Fruit fly (Drosophila melanogaster) whole organism, embryonic: Measurements from ENCODE around the gene Trpgamma.

Experiments used
- B-H1 ChIP-seq: fragments of 200-800 bp; sonication (Bioruptor generic); IDR thresholded peaks from 3 replicates; pipeline ENCODE4 v1.3.6; 2022; ENCODE audit warnings: missing biosample characterization, missing genetic modification characterization
- CG10366 ChIP-seq: fragments of 200-800 bp; sonication (Bioruptor generic); IDR thresholded peaks from 2 replicates; pipeline ENCODE4 v1.3.6; 2022; ENCODE audit warnings: missing biosample characterization, missing genetic modification characterization
- CG10959 ChIP-seq: fragments of 200-800 bp; sonication (Bioruptor generic); IDR thresholded peaks from 2 replicates; pipeline ENCODE4 v1.3.6; 2022; ENCODE audit warnings: missing biosample characterization, missing genetic modification characterization
- CG11398 ChIP-seq: fragments of 200-800 bp; sonication (Bioruptor generic); optimal IDR thresholded peaks from 2 replicates; lab custom pipeline; 2016; ENCODE audit warnings: missing biosample characterization, missing genetic modification characterization
- CG11723 ChIP-seq: fragments of 200-800 bp; sonication (Bioruptor generic); optimal IDR thresholded peaks from 2 replicates; lab custom pipeline; 2017; ENCODE audit warnings: missing biosample characterization, mild to moderate bottlenecking, missing genetic modification characterization
- CG13775 ChIP-seq: fragments of 200-800 bp; sonication (Bioruptor generic); optimal IDR thresholded peaks from 3 replicates; lab custom pipeline; 2017; ENCODE audit warnings: missing biosample characterization, mild to moderate bottlenecking, missing genetic modification characterization
- CG14860 ChIP-seq: fragments of 200-800 bp; sonication (Bioruptor generic); IDR thresholded peaks from 3 replicates; pipeline ENCODE4 v1.3.6; 2022; ENCODE audit warnings: missing biosample characterization, missing genetic modification characterization; ENCODE audit not compliant: partially characterized antibody
- CG17912 ChIP-seq: fragments of 200-800 bp; sonication (Bioruptor generic); optimal IDR thresholded peaks from 2 replicates; lab custom pipeline; 2018; ENCODE audit warnings: missing biosample characterization, mild to moderate bottlenecking, missing genetic modification characterization
- CG18599 ChIP-seq: fragments of 200-800 bp; sonication (Bioruptor generic); optimal IDR thresholded peaks from 3 replicates; lab custom pipeline; 2017; ENCODE audit warnings: missing biosample characterization, missing genetic modification characterization, mild to moderate bottlenecking, moderate library complexity, missing genetic modification reagents
- CG2199 ChIP-seq: fragments of 200-800 bp; sonication (Bioruptor generic); IDR thresholded peaks from 3 replicates; pipeline ENCODE4 v1.3.6; 2022; ENCODE audit warnings: missing biosample characterization, missing genetic modification characterization
- CG4707 ChIP-seq: fragments of 200-800 bp; sonication (Bioruptor generic); optimal IDR thresholded peaks from 2 replicates; lab custom pipeline; 2018; ENCODE audit warnings: missing biosample characterization, mild to moderate bottlenecking, missing genetic modification characterization, moderate library complexity
- CG5180 ChIP-seq: fragments of 200-800 bp; sonication (Bioruptor generic); optimal IDR thresholded peaks from 3 replicates; lab custom pipeline; 2017; ENCODE audit warnings: missing biosample characterization, missing genetic modification characterization, mild to moderate bottlenecking, moderate library complexity, missing genetic modification reagents
- CG6854 ChIP-seq: fragments of 200-800 bp; sonication (Bioruptor generic); optimal IDR thresholded peaks from 3 replicates; lab custom pipeline; 2017; ENCODE audit warnings: missing biosample characterization, mild to moderate bottlenecking, missing genetic modification characterization
- CG7839 ChIP-seq: fragments of 200-800 bp; sonication (Bioruptor generic); optimal IDR thresholded peaks from 3 replicates; lab custom pipeline; 2018; ENCODE audit warnings: missing biosample characterization, mild to moderate bottlenecking, missing genetic modification characterization, moderate library complexity
- CG8388 ChIP-seq: fragments of 200-800 bp; sonication (Bioruptor generic); optimal IDR thresholded peaks from 2 replicates; lab custom pipeline; 2019; ENCODE audit warnings: missing biosample characterization, mild to moderate bottlenecking, missing genetic modification characterization, moderate library complexity
- CG8765 ChIP-seq: fragments of 200-800 bp; sonication (Bioruptor generic); IDR thresholded peaks from 2 replicates; pipeline ENCODE4 v1.3.6; 2022; ENCODE audit warnings: missing biosample characterization, missing genetic modification characterization
- Dek ChIP-seq: fragments of 200-800 bp; sonication (Bioruptor generic); optimal IDR thresholded peaks from 3 replicates; lab custom pipeline; 2019; ENCODE audit warnings: missing biosample characterization, mild to moderate bottlenecking, missing genetic modification characterization, moderate library complexity
- Dfd ChIP-seq, 2 experiments: fragments of >200 bp; optimal IDR thresholded peaks; 2 replicates each; lab custom pipeline; 2017; ENCODE audit warnings: missing biosample characterization in 2 of 2, missing genetic modification characterization in 2 of 2
- E2f1 ChIP-seq: fragments of 200-800 bp; sonication (Bioruptor generic); IDR thresholded peaks from 2 replicates; pipeline ENCODE4 v1.3.6; 2022; ENCODE audit warnings: missing biosample characterization, missing genetic modification characterization
- ERR ChIP-seq: fragments of 200-800 bp; sonication (Bioruptor generic); optimal IDR thresholded peaks from 2 replicates; lab custom pipeline; 2016; ENCODE audit warnings: missing biosample characterization, missing genetic modification characterization
- Hmr ChIP-seq: fragments of 200-800 bp; sonication (Bioruptor generic); optimal IDR thresholded peaks from 3 replicates; lab custom pipeline; 2017; ENCODE audit warnings: mild to moderate bottlenecking, missing biosample characterization, missing genetic modification reagents, missing genetic modification characterization
- Hmx ChIP-seq: fragments of 200-800 bp; sonication (Bioruptor generic); optimal IDR thresholded peaks from 2 replicates; lab custom pipeline; 2016; ENCODE audit warnings: missing biosample characterization, missing genetic modification characterization
- Mad ChIP-seq: fragments of 200-800 bp; sonication (Bioruptor generic); optimal IDR thresholded peaks from 2 replicates; lab custom pipeline; 2016; ENCODE audit warnings: missing biosample characterization, missing genetic modification characterization
- NC2α ChIP-seq: fragments of 200-800 bp; sonication (Bioruptor generic); optimal IDR thresholded peaks from 2 replicates; lab custom pipeline; 2016; ENCODE audit warnings: missing biosample characterization, missing genetic modification characterization
- NC2β ChIP-seq: fragments of 200-800 bp; sonication (Bioruptor generic); optimal IDR thresholded peaks from 2 replicates; lab custom pipeline; 2016; ENCODE audit warnings: missing biosample characterization, missing genetic modification characterization
- NK7.1 ChIP-seq: fragments of 200-800 bp; sonication (Bioruptor generic); optimal IDR thresholded peaks from 3 replicates; lab custom pipeline; 2016; ENCODE audit warnings: missing biosample characterization, missing genetic modification characterization
- Optix ChIP-seq: fragments of 200-800 bp; sonication (Bioruptor generic); IDR thresholded peaks from 3 replicates; pipeline ENCODE4 v1.3.6; 2022; ENCODE audit warnings: missing biosample characterization, missing genetic modification characterization
- Scr ChIP-seq: fragments of 200-800 bp; sonication (Bioruptor generic); IDR thresholded peaks from 2 replicates; pipeline ENCODE4 v1.3.6; 2022; ENCODE audit warnings: missing biosample characterization, missing genetic modification characterization; ENCODE audit not compliant: partially characterized antibody
- Sin3A ChIP-seq: fragments of >200 bp; optimal IDR thresholded peaks from 2 replicates; lab custom pipeline; 2018
- Ssrp ChIP-seq: fragments of 200-800 bp; sonication (Bioruptor generic); optimal IDR thresholded peaks from 2 replicates; lab custom pipeline; 2018; ENCODE audit warnings: missing biosample characterization, mild to moderate bottlenecking, missing genetic modification characterization, moderate library complexity
- ac ChIP-seq: fragments of 200-800 bp; sonication (Bioruptor generic); optimal IDR thresholded peaks from 3 replicates; lab custom pipeline; 2017; ENCODE audit warnings: missing biosample characterization, mild to moderate bottlenecking, missing genetic modification characterization
- bab2 ChIP-seq: fragments of 200-800 bp; sonication (Bioruptor generic); optimal IDR thresholded peaks from 2 replicates; lab custom pipeline; 2016; ENCODE audit warnings: missing biosample characterization, missing genetic modification characterization
- chm ChIP-seq: fragments of 200-800 bp; sonication (Bioruptor generic); IDR thresholded peaks from 2 replicates; pipeline ENCODE4 v1.3.6; 2022; ENCODE audit warnings: missing biosample characterization, missing genetic modification characterization
- crol ChIP-seq: fragments of 200-800 bp; sonication (Bioruptor generic); IDR thresholded peaks from 2 replicates; pipeline ENCODE4 v1.3.6; 2022; ENCODE audit warnings: missing biosample characterization, missing genetic modification characterization
- da ChIP-seq: fragments of 200-800 bp; sonication (Bioruptor generic); optimal IDR thresholded peaks from 2 replicates; lab custom pipeline; 2016; ENCODE audit warnings: missing biosample characterization, missing genetic modification characterization
- dmrt99B ChIP-seq: fragments of 200-800 bp; sonication (Bioruptor generic); optimal IDR thresholded peaks from 2 replicates; lab custom pipeline; 2018; ENCODE audit warnings: missing biosample characterization, mild to moderate bottlenecking, missing genetic modification characterization, moderate library complexity
- fd3F ChIP-seq: fragments of 200-800 bp; sonication (Bioruptor generic); optimal IDR thresholded peaks from 2 replicates; lab custom pipeline; 2018; ENCODE audit warnings: missing biosample characterization, mild to moderate bottlenecking, missing genetic modification characterization, moderate library complexity
- gem ChIP-seq: fragments of 200-800 bp; sonication (Bioruptor generic); optimal IDR thresholded peaks from 2 replicates; lab custom pipeline; 2019; ENCODE audit warnings: missing biosample characterization, mild to moderate bottlenecking, missing genetic modification characterization, moderate library complexity
- hb ChIP-seq: fragments of 200-800 bp; sonication (Bioruptor generic); IDR thresholded peaks from 3 replicates; pipeline ENCODE4 v1.3.6; 2022; ENCODE audit warnings: missing biosample characterization, missing genetic modification characterization; ENCODE audit not compliant: partially characterized antibody
- ken ChIP-seq: fragments of 200-800 bp; sonication (Bioruptor generic); IDR thresholded peaks from 3 replicates; pipeline ENCODE4 v1.3.6; 2022; ENCODE audit warnings: missing biosample characterization, missing genetic modification characterization
- maf-S ChIP-seq: fragments of 200-800 bp; sonication (Bioruptor generic); optimal IDR thresholded peaks from 2 replicates; lab custom pipeline; 2016; ENCODE audit warnings: missing biosample characterization, missing genetic modification characterization
- nau ChIP-seq: fragments of 200-800 bp; sonication (Bioruptor generic); optimal IDR thresholded peaks from 3 replicates; lab custom pipeline; 2017; ENCODE audit warnings: missing biosample characterization, mild to moderate bottlenecking, missing genetic modification characterization, missing genetic modification reagents
- nmo ChIP-seq: fragments of 200-800 bp; sonication (Bioruptor generic); optimal IDR thresholded peaks from 2 replicates; lab custom pipeline; 2018; ENCODE audit warnings: missing biosample characterization, mild to moderate bottlenecking, missing genetic modification characterization, moderate library complexity
- so ChIP-seq: fragments of 200-800 bp; sonication (Bioruptor generic); IDR thresholded peaks from 3 replicates; pipeline ENCODE4 v1.3.6; 2022; ENCODE audit warnings: missing biosample characterization, missing genetic modification characterization
- ssp ChIP-seq: fragments of 200-800 bp; sonication (Bioruptor generic); IDR thresholded peaks from 2 replicates; pipeline ENCODE4 v1.3.6; 2022; ENCODE audit warnings: missing biosample characterization, missing genetic modification characterization
- toy ChIP-seq: fragments of 200-800 bp; sonication (Bioruptor generic); IDR thresholded peaks from 2 replicates; pipeline ENCODE4 v1.3.6; 2022; ENCODE audit warnings: missing biosample characterization, missing genetic modification characterization
- trh ChIP-seq: fragments of 200-800 bp; sonication (Bioruptor generic); optimal IDR thresholded peaks from 2 replicates; lab custom pipeline; 2016; ENCODE audit warnings: missing biosample characterization, missing genetic modification characterization
- tx ChIP-seq: fragments of 200-800 bp; sonication (Bioruptor generic); optimal IDR thresholded peaks from 2 replicates; lab custom pipeline; 2016; ENCODE audit warnings: missing biosample characterization, missing genetic modification characterization
- yki ChIP-seq: fragments of >200 bp; optimal IDR thresholded peaks from 3 replicates; lab custom pipeline; 2018

Gene Trpgamma

dm6 chr2L:16706882-16707775 lies 30.6 kb upstream of the Trpgamma start (continued):
- TF ChIP-seq dmrt99B (tag; lab: Kevin White, UChicago) (peak; percentile 0), Ssrp (tag; lab: Kevin White, UChicago) (peak; percentile 3), so (GFP tag; lab: Robert Waterston, UW) (no peak), Hmr (GFP tag; lab: Kevin White, UChicago) (peak; percentile 2), bab2 (peak; percentile 16), nmo (GFP tag; lab: Kevin White, UChicago) (peak; percentile 26), NK7.1 (no peak), CG8388 (GFP tag; lab: Kevin White, UChicago) (peak; percentile 22), CG7839 (tag; lab: Kevin White, UChicago) (peak; percentile 51), gem (tag; lab: Kevin White, UChicago) (peak; percentile 57), ken (GFP tag; lab: Robert Waterston, UW) (peak; percentile 49; the same call in 2 of the 3 replicates), CG10366 (GFP tag; lab: Robert Waterston, UW) (peak; percentile 21; the same call in 1 of the 2 replicates), maf-S (GFP tag; lab: Kevin White, UChicago) (no peak), CG13775 (GFP tag; lab: Kevin White, UChicago) (peak; percentile 16), CG4707 (GFP tag; lab: Kevin White, UChicago) (peak; percentile 80), Optix (GFP tag; lab: Robert Waterston, UW) (no peak)

DNA sequence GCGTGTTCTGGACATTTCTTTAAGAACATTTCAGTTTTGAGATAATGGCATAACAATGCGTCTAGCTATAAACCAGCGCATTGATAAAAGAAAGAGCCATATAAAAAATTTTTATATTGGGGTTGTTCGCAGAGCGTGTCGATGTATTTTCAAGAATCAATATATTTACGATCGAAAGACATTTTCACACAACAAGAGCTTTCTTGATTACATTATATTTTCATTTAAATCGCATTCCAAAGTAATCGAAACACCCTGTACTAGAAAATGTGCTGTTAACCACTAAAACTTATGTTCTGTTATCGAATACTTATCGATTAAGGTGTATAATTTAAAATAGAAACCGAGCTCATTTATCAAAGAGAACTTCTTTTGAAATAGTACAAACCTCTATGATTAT lies 27.3 kb upstream of the Trpgamma start:
- no peak for TF ChIP-seq CG11723 (GFP tag; lab: Kevin White, UChicago)
- no peak for TF ChIP-seq CG18599 (GFP tag; lab: Kevin White, UChicago)
- TF ChIP-seq CG6854 = no peak
- no peak for TF ChIP-seq CG10959 (GFP tag; lab: Robert Waterston, UW)
- TF ChIP-seq nau (GFP tag; lab: Kevin White, UChicago) = no peak
- TF ChIP-seq CG5180 (GFP tag; lab: Kevin White, UChicago) = no peak
- no peak for TF ChIP-seq da (GFP tag; lab: Kevin White, UChicago)
- TF ChIP-seq NC2α = no peak
- TF ChIP-seq chm (GFP tag; lab: Robert Waterston, UW) = no peak
- TF ChIP-seq Hmx = no peak
- no peak for TF ChIP-seq ac (GFP tag; lab: Kevin White, UChicago)
- no peak for TF ChIP-seq trh (GFP tag; lab: Kevin White, UChicago)
- no peak for TF ChIP-seq CG11398 (GFP tag; lab: Kevin White, UChicago)
- no peak for TF ChIP-seq CG14860 (GFP tag; lab: Robert Waterston, UW)
- TF ChIP-seq Dfd (GFP tag; optimal IDR thresholded peaks at IDR 0.05; lab: Kevin White, UChicago) = no peak
- TF ChIP-seq yki = no peak
- TF ChIP-seq Dek (tag; lab: Kevin White, UChicago) = peak; percentile 42
- TF ChIP-seq NK7.1 = no peak
- TF ChIP-seq NC2β (GFP tag; lab: Kevin White, UChicago) = peak; percentile 15
- no peak for TF ChIP-seq CG2199
- TF ChIP-seq CG17912 = no peak
- no peak for TF ChIP-seq toy (GFP tag; lab: Robert Waterston, UW)
- no peak for TF ChIP-seq ssp
- no peak for TF ChIP-seq ERR (GFP tag; lab: Kevin White, UChicago)
- TF ChIP-seq fd3F (GFP tag; lab: Kevin White, UChicago) = peak; percentile 59
- TF ChIP-seq Scr = no peak
- no peak for TF ChIP-seq crol
- TF ChIP-seq Mad (GFP tag; lab: Kevin White, UChicago) = no peak
- TF ChIP-seq Sin3A (lab: Kevin White, UChicago) = no peak
- no peak for TF ChIP-seq CG8765 (GFP tag; lab: Robert Waterston, UW)
- no peak for TF ChIP-seq B-H1 (GFP tag; lab: Robert Waterston, UW)
- no peak for TF ChIP-seq E2f1 (GFP tag; lab: Robert Waterston, UW)
- TF ChIP-seq tx (GFP tag; lab: Kevin White, UChicago) = peak; percentile 19
- no peak for TF ChIP-seq hb
